Fruit fly (Drosophila melanogaster) whole organism, embryonic: ENCODE results near the gene COX5B.
A peak's percentile ranks its signal among the peaks of the same experiment; 100 is the strongest.

Experiments used
- ATbp ChIP-seq: fragments of 200-800 bp; sonication (Bioruptor generic); optimal IDR thresholded peaks from 2 replicates; lab custom pipeline; 2017; ENCODE audit warnings: missing biosample characterization, mild to moderate bottlenecking, missing genetic modification characterization, missing genetic modification reagents
- Abd-B ChIP-seq: fragments of 200-800 bp; sonication (Bioruptor generic); optimal IDR thresholded peaks from 2 replicates; lab custom pipeline; 2018; ENCODE audit warnings: missing biosample characterization, mild to moderate bottlenecking, missing genetic modification characterization, moderate library complexity
- CG10543 ChIP-seq: fragments of 200-800 bp; sonication (Bioruptor generic); optimal IDR thresholded peaks from 3 replicates; lab custom pipeline; 2017; ENCODE audit warnings: missing biosample characterization, mild to moderate bottlenecking, missing genetic modification characterization, moderate library complexity
- CG12155 ChIP-seq: fragments of 200-800 bp; sonication (Bioruptor generic); optimal IDR thresholded peaks from 3 replicates; lab custom pipeline; 2016; ENCODE audit warnings: missing biosample characterization, missing genetic modification characterization
- CG13624 ChIP-seq: fragments of 200-800 bp; sonication (Bioruptor generic); optimal IDR thresholded peaks from 2 replicates; lab custom pipeline; 2016; ENCODE audit warnings: missing biosample characterization, missing genetic modification characterization
- CG15073 ChIP-seq: fragments of 200-800 bp; sonication (Bioruptor generic); optimal IDR thresholded peaks from 2 replicates; lab custom pipeline; 2016; ENCODE audit warnings: missing biosample characterization, missing genetic modification characterization
- CG1603 ChIP-seq: fragments of 200-800 bp; sonication (Bioruptor generic); optimal IDR thresholded peaks from 2 replicates; lab custom pipeline; 2019; ENCODE audit warnings: missing biosample characterization, mild to moderate bottlenecking, missing genetic modification characterization, moderate library complexity
- CG1832 ChIP-seq: fragments of 200-800 bp; sonication (Bioruptor generic); optimal IDR thresholded peaks from 2 replicates; lab custom pipeline; 2017; ENCODE audit warnings: missing biosample characterization, mild to moderate bottlenecking, missing genetic modification characterization, inconsistent platforms
- CG2199 ChIP-seq: fragments of 200-800 bp; sonication (Bioruptor generic); IDR thresholded peaks from 3 replicates; pipeline ENCODE4 v1.3.6; 2022; ENCODE audit warnings: missing biosample characterization, missing genetic modification characterization
- CG2712 ChIP-seq: fragments of 200-800 bp; optimal IDR thresholded peaks from 3 replicates; lab custom pipeline; 2019; ENCODE audit warnings: missing biosample characterization, mild to moderate bottlenecking, missing genetic modification characterization, moderate library complexity
- CG30020 ChIP-seq: fragments of 200-800 bp; optimal IDR thresholded peaks from 2 replicates; lab custom pipeline; 2019; ENCODE audit warnings: missing biosample characterization, mild to moderate bottlenecking, missing genetic modification characterization, moderate library complexity
- CG33557 ChIP-seq: fragments of 200-800 bp; sonication (Bioruptor generic); optimal IDR thresholded peaks from 2 replicates; lab custom pipeline; 2019; ENCODE audit warnings: missing biosample characterization, mild to moderate bottlenecking, missing genetic modification characterization, moderate library complexity
- CG5180 ChIP-seq: fragments of 200-800 bp; sonication (Bioruptor generic); optimal IDR thresholded peaks from 3 replicates; lab custom pipeline; 2017; ENCODE audit warnings: missing biosample characterization, missing genetic modification characterization, mild to moderate bottlenecking, moderate library complexity, missing genetic modification reagents
- CG7987 ChIP-seq: fragments of 200-800 bp; sonication (Bioruptor generic); optimal IDR thresholded peaks from 2 replicates; lab custom pipeline; 2018; ENCODE audit warnings: missing biosample characterization, mild to moderate bottlenecking, missing genetic modification characterization, moderate library complexity
- CG9876 ChIP-seq: fragments of 200-800 bp; sonication (Bioruptor generic); optimal IDR thresholded peaks from 2 replicates; lab custom pipeline; 2016; ENCODE audit warnings: missing biosample characterization, missing genetic modification characterization
- Chrac-16 ChIP-seq: fragments of 200-800 bp; sonication (Bioruptor generic); optimal IDR thresholded peaks from 3 replicates; lab custom pipeline; 2016; ENCODE audit warnings: missing biosample characterization, missing genetic modification characterization
- D19B ChIP-seq: fragments of 200-800 bp; sonication (Bioruptor generic); optimal IDR thresholded peaks from 2 replicates; lab custom pipeline; 2017; ENCODE audit warnings: missing biosample characterization, mild to moderate bottlenecking, missing genetic modification characterization
- Dek ChIP-seq: fragments of 200-800 bp; sonication (Bioruptor generic); optimal IDR thresholded peaks from 3 replicates; lab custom pipeline; 2019; ENCODE audit warnings: missing biosample characterization, mild to moderate bottlenecking, missing genetic modification characterization, moderate library complexity
- Gug ChIP-seq: fragments of 200-800 bp; sonication (Bioruptor generic); IDR thresholded peaks from 4 replicates; pipeline ENCODE4 v1.3.6; 2022; ENCODE audit warnings: missing biosample characterization, missing genetic modification characterization
- Med ChIP-seq: fragments of 200-800 bp; sonication (Bioruptor generic); peaks from one replicate; lab custom pipeline; 2016; ENCODE audit warnings: missing biosample characterization, missing genetic modification characterization, mild to moderate bottlenecking, inconsistent platforms, moderate library complexity
- Mes4 ChIP-seq: fragments of 200-800 bp; sonication (Bioruptor generic); optimal IDR thresholded peaks from 2 replicates; lab custom pipeline; 2016; ENCODE audit warnings: missing biosample characterization, missing genetic modification characterization
- NFAT ChIP-seq: fragments of 200-800 bp; sonication (Bioruptor generic); IDR thresholded peaks from 2 replicates; pipeline ENCODE4 v1.3.6; 2022; ENCODE audit warnings: missing biosample characterization, missing genetic modification characterization
- Nf-YC ChIP-seq: fragments of 200-800 bp; optimal IDR thresholded peaks from 3 replicates; lab custom pipeline; 2019; ENCODE audit warnings: missing biosample characterization, mild to moderate bottlenecking, missing genetic modification characterization, moderate library complexity
- Pdp1 ChIP-seq, 2 experiments: fragments of 200-800 bp; sonication (Bioruptor generic); optimal IDR thresholded peaks; 3 replicates each; lab custom pipeline; 2016; ENCODE audit warnings: missing biosample characterization in 2 of 2, missing genetic modification characterization in 2 of 2, mild to moderate bottlenecking in 1 of 2, moderate library complexity in 1 of 2
- Stat92E ChIP-seq, 3 experiments: fragments of >200 bp in 2 of 3; fragments of 200-800 bp in 1 of 3; sonication (Bioruptor generic) in 1 of 3; optimal IDR thresholded peaks; 2 replicates each; lab custom pipeline; 2017 to 2019; ENCODE audit warnings: missing biosample characterization in 3 of 3, missing genetic modification characterization in 3 of 3, mild to moderate bottlenecking in 1 of 3, moderate library complexity in 1 of 3
- TFAM ChIP-seq: fragments of 200-800 bp; sonication (Bioruptor generic); optimal IDR thresholded peaks from 2 replicates; lab custom pipeline; 2017; ENCODE audit warnings: missing biosample characterization, missing genetic modification characterization, inconsistent platforms
- Xrp1 ChIP-seq: fragments of 200-800 bp; sonication (Bioruptor generic); IDR thresholded peaks from 2 replicates; pipeline ENCODE4 v1.3.6; 2022; ENCODE audit warnings: missing biosample characterization, missing genetic modification characterization
- ash1 ChIP-seq: fragments of 200-800 bp; sonication (Bioruptor generic); optimal IDR thresholded peaks from 2 replicates; lab custom pipeline; 2018; ENCODE audit warnings: missing biosample characterization, mild to moderate bottlenecking, missing genetic modification characterization
- br ChIP-seq: fragments of >200 bp; optimal IDR thresholded peaks from 2 replicates; lab custom pipeline; 2017
- cato ChIP-seq: fragments of 200-800 bp; sonication (Bioruptor generic); optimal IDR thresholded peaks from 2 replicates; lab custom pipeline; 2016; ENCODE audit warnings: missing biosample characterization, missing genetic modification characterization, borderline replicate concordance
- danr ChIP-seq: fragments of 200-800 bp; sonication (Bioruptor generic); IDR thresholded peaks from 2 replicates; pipeline ENCODE4 v1.3.6; 2022; ENCODE audit warnings: missing biosample characterization, missing genetic modification characterization
- dmrt99B ChIP-seq: fragments of 200-800 bp; sonication (Bioruptor generic); optimal IDR thresholded peaks from 2 replicates; lab custom pipeline; 2018; ENCODE audit warnings: missing biosample characterization, mild to moderate bottlenecking, missing genetic modification characterization, moderate library complexity
- fd96Cb ChIP-seq: fragments of 200-800 bp; sonication (Bioruptor generic); optimal IDR thresholded peaks from 2 replicates; lab custom pipeline; 2018; ENCODE audit warnings: missing biosample characterization, mild to moderate bottlenecking, missing genetic modification characterization, moderate library complexity
- ftz-f1 ChIP-seq: fragments of 200-800 bp; sonication (Bioruptor generic); optimal IDR thresholded peaks from 2 replicates; lab custom pipeline; 2016; ENCODE audit warnings: missing biosample characterization, missing genetic modification characterization
- jing ChIP-seq: fragments of 200-800 bp; sonication (Bioruptor generic); optimal IDR thresholded peaks from 2 replicates; lab custom pipeline; 2018; ENCODE audit warnings: missing biosample characterization, mild to moderate bottlenecking, missing genetic modification characterization
- kni ChIP-seq: fragments of 200-800 bp; sonication (Bioruptor generic); optimal IDR thresholded peaks from 3 replicates; lab custom pipeline; 2017; ENCODE audit warnings: mild to moderate bottlenecking, missing biosample characterization, missing genetic modification reagents, missing genetic modification characterization
- nerfin-1 ChIP-seq: fragments of 200-800 bp; sonication (Bioruptor generic); optimal IDR thresholded peaks from 3 replicates; lab custom pipeline; 2019; ENCODE audit warnings: missing biosample characterization, mild to moderate bottlenecking, missing genetic modification characterization, moderate library complexity
- p53 ChIP-seq: fragments of 200-800 bp; sonication (Bioruptor generic); optimal IDR thresholded peaks from 2 replicates; lab custom pipeline; 2016; ENCODE audit warnings: missing biosample characterization, missing genetic modification characterization
- pfk ChIP-seq: fragments of 200-800 bp; sonication (Bioruptor generic); optimal IDR thresholded peaks from 2 replicates; lab custom pipeline; 2018; ENCODE audit warnings: missing biosample characterization, mild to moderate bottlenecking, missing genetic modification characterization, moderate library complexity
- pros ChIP-seq: fragments of 200-800 bp; sonication (Bioruptor generic); optimal IDR thresholded peaks from 3 replicates; lab custom pipeline; 2019; ENCODE audit warnings: missing biosample characterization, mild to moderate bottlenecking, missing genetic modification characterization, moderate library complexity
- psq ChIP-seq: fragments of 200-800 bp; sonication (Bioruptor generic); optimal IDR thresholded peaks from 2 replicates; lab custom pipeline; 2017; ENCODE audit warnings: missing biosample characterization, missing genetic modification characterization
- pum ChIP-seq: fragments of 200-800 bp; sonication (Bioruptor generic); optimal IDR thresholded peaks from 2 replicates; lab custom pipeline; 2016; ENCODE audit warnings: missing biosample characterization, missing genetic modification characterization
- repo ChIP-seq: fragments of 200-800 bp; sonication (Bioruptor generic); optimal IDR thresholded peaks from 2 replicates; lab custom pipeline; 2016; ENCODE audit warnings: missing biosample characterization, missing genetic modification characterization
- row ChIP-seq: fragments of 200-800 bp; sonication (Bioruptor generic); IDR thresholded peaks from 3 replicates; pipeline ENCODE4 v1.3.6; 2022; ENCODE audit warnings: missing biosample characterization, missing genetic modification characterization
- schlank ChIP-seq: fragments of 200-800 bp; sonication (Bioruptor generic); optimal IDR thresholded peaks from 2 replicates; lab custom pipeline; 2018; ENCODE audit warnings: missing biosample characterization, mild to moderate bottlenecking, missing genetic modification characterization
- sd ChIP-seq: fragments of 200-800 bp; sonication (Bioruptor generic); optimal IDR thresholded peaks from 3 replicates; lab custom pipeline; 2018; ENCODE audit warnings: missing biosample characterization, mild to moderate bottlenecking, missing genetic modification characterization, moderate library complexity
- sqz ChIP-seq: fragments of 200-800 bp; sonication (Bioruptor generic); optimal IDR thresholded peaks from 3 replicates; lab custom pipeline; 2018; ENCODE audit warnings: missing biosample characterization, mild to moderate bottlenecking, missing genetic modification characterization
- trh ChIP-seq: fragments of 200-800 bp; sonication (Bioruptor generic); optimal IDR thresholded peaks from 2 replicates; lab custom pipeline; 2016; ENCODE audit warnings: missing biosample characterization, missing genetic modification characterization
- unc-4 ChIP-seq: fragments of 200-800 bp; sonication (Bioruptor generic); IDR thresholded peaks from 2 replicates; pipeline ENCODE4 v1.3.6; 2022; ENCODE audit warnings: missing biosample characterization, missing genetic modification characterization; ENCODE audit not compliant: partially characterized antibody

COX5B gene

dm6 chr2L:6553041-6553796 lies 4.4 kb upstream of the COX5B start (continued):
- no peak for TF ChIP-seq TFAM
- no peak for TF ChIP-seq D19B
- peak; percentile 9 for TF ChIP-seq CG2712
- TF ChIP-seq NFAT, result no peak
- TF ChIP-seq repo (GFP tag; lab: Kevin White, UChicago), result no peak
- TF ChIP-seq CG7987, result no peak
- TF ChIP-seq fd96Cb (tag; lab: Kevin White, UChicago), result peak; percentile 4
- no peak for TF ChIP-seq unc-4 (GFP tag; lab: Robert Waterston, UW)
- peak; percentile 19 for TF ChIP-seq CG33557 (GFP tag; lab: Kevin White, UChicago)
- TF ChIP-seq pum (GFP tag; lab: Kevin White, UChicago), result no peak
- TF ChIP-seq CG13624 (GFP tag; lab: Kevin White, UChicago), result no peak
- TF ChIP-seq Mes4 (GFP tag; lab: Kevin White, UChicago), result no peak
- TF ChIP-seq Gug, result no peak
- peak; percentile 23 for TF ChIP-seq Med
- peak; percentile 42 for TF ChIP-seq kni (GFP tag; lab: Kevin White, UChicago)
- TF ChIP-seq Nf-YC (tag; lab: Kevin White, UChicago), result no peak
- no peak for TF ChIP-seq sqz
- no peak for TF ChIP-seq nerfin-1 (tag; lab: Kevin White, UChicago)
- TF ChIP-seq CG30020 (tag; lab: Kevin White, UChicago), result no peak
- TF ChIP-seq dmrt99B (tag; lab: Kevin White, UChicago), result peak; percentile 25
- peak; percentile 3 for TF ChIP-seq Chrac-16
- TF ChIP-seq ATbp, result no peak
- TF ChIP-seq CG2199 (GFP tag; lab: Robert Waterston, UW), result no peak
- no peak for TF ChIP-seq CG15073 (GFP tag; lab: Kevin White, UChicago)
- TF ChIP-seq schlank, result no peak
- no peak for TF ChIP-seq cato (GFP tag; lab: Kevin White, UChicago)
- TF ChIP-seq trh (GFP tag; lab: Kevin White, UChicago), result no peak
- TF ChIP-seq Stat92E (GFP tag; optimal IDR thresholded peaks at IDR 0.05; lab: Kevin White, UChicago), result no peak
- TF ChIP-seq danr (GFP tag; lab: Robert Waterston, UW), result no peak
- peak; percentile 60 for TF ChIP-seq sd (tag; lab: Kevin White, UChicago)
- TF ChIP-seq jing (GFP tag; lab: Kevin White, UChicago), result peak; percentile 1
- peak; percentile 10 for TF ChIP-seq ftz-f1 (GFP tag; lab: Kevin White, UChicago)
- no peak for TF ChIP-seq Dek (tag; lab: Kevin White, UChicago)
- no peak for TF ChIP-seq CG5180 (GFP tag; lab: Kevin White, UChicago)
- peak; percentile 17 for TF ChIP-seq CG10543 (GFP tag; lab: Kevin White, UChicago)
- TF ChIP-seq pfk (GFP tag; lab: Kevin White, UChicago), result no peak
- TF ChIP-seq CG1603 (tag; lab: Kevin White, UChicago), result peak; percentile 4
- TF ChIP-seq CG1832 (GFP tag; lab: Kevin White, UChicago), result no peak
- peak; percentile 21 for TF ChIP-seq Abd-B
- TF ChIP-seq pros (GFP tag; lab: Kevin White, UChicago), result peak; percentile 31
- TF ChIP-seq ash1, result no peak
- TF ChIP-seq Xrp1 (GFP tag; lab: Robert Waterston, UW), result no peak
- no peak for TF ChIP-seq p53 (GFP tag; lab: Kevin White, UChicago)
- no peak for TF ChIP-seq CG12155 (GFP tag; lab: Kevin White, UChicago)
- TF ChIP-seq psq (GFP tag; lab: Kevin White, UChicago), result no peak
- no peak for TF ChIP-seq br (lab: Kevin White, UChicago)
- TF ChIP-seq Pdp1 (GFP tag; optimal IDR thresholded peaks at IDR 0.05; lab: Kevin White, UChicago), result peak in 1 of 2 experiments; percentile 34
- TF ChIP-seq CG9876 (GFP tag; lab: Kevin White, UChicago), result no peak
- peak; percentile 78 for TF ChIP-seq row
